Worm (Caenorhabditis elegans) whole organism, late embryonic: Measurements from ENCODE around the gene anmt-3.

Experiments
- ceh-24 ChIP-seq: sonication (generic microtip); optimal IDR thresholded peaks from 2 replicates; lab custom pipeline; 2016; ENCODE audit warnings: mild to moderate bottlenecking, missing genetic modification characterization, missing compliant biosample characterization
- nfya-1 ChIP-seq: sonication (generic microtip); optimal IDR thresholded peaks from 2 replicates; lab custom pipeline; 2017; ENCODE audit warnings: missing genetic modification characterization, mild to moderate bottlenecking, missing compliant biosample characterization, antibody characterized with exemption, moderate library complexity
- nhr-11 ChIP-seq: fragments of 150-350 bp; optimal IDR thresholded peaks from 2 replicates; lab custom pipeline; 2014; ENCODE audit warnings: missing biosample characterization, missing genetic modification characterization
- pha-4 ChIP-seq: fragments of 150-350 bp; optimal IDR thresholded peaks from 2 replicates; lab custom pipeline; 2018; ENCODE audit warnings: missing biosample characterization, missing genetic modification reagents, missing genetic modification characterization
- sdc-2 ChIP-seq: sonication (generic microtip); optimal IDR thresholded peaks from 2 replicates; lab custom pipeline; 2016; ENCODE audit warnings: missing genotype, missing genetic modification characterization, missing compliant biosample characterization

DNA sequence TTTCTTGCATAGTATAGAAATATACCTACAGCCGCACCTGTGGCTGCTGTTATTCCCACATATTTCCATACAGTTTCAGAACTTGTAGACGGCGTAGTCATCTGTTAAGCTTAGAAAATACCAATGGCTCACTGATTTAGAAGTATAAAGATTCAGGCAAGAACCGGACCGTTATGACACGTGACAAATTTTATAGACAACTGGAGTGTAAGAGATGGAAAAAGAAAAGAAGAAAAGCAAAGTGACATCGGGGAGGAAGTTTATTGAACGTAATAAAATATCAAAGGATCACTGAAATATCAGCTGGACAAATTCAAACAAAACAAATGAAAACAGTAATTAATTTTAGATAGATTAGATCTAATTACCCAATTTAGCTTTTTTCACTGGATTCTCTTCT lies 28.0 kb upstream of the anmt-3 start, which contains the start of gene rmd-2:
- no peak for TF ChIP-seq pha-4 (tag; lab: Kevin White, UChicago)
- TF ChIP-seq sdc-2: no peak
- TF ChIP-seq nfya-1 (tag; lab: Kevin White, UChicago): no peak
- no peak for TF ChIP-seq ceh-24 (tag; lab: Kevin White, UChicago)
- no peak for TF ChIP-seq nhr-11 (tag; lab: Kevin White, UChicago)
